Fruit fly (Drosophila melanogaster) whole organism, embryonic: ENCODE results near the gene Obp99d.

Experiments used
- Bdp1 ChIP-seq: fragments of 200-800 bp; sonication (Bioruptor generic); optimal IDR thresholded peaks from 3 replicates; lab custom pipeline; 2016; ENCODE audit warnings: missing biosample characterization, missing genetic modification characterization
- CG10267 ChIP-seq: fragments of 200-800 bp; sonication (Bioruptor generic); optimal IDR thresholded peaks from 2 replicates; lab custom pipeline; 2018; ENCODE audit warnings: missing biosample characterization, mild to moderate bottlenecking, missing genetic modification characterization, moderate library complexity
- CG10959 ChIP-seq: fragments of 200-800 bp; sonication (Bioruptor generic); IDR thresholded peaks from 2 replicates; pipeline ENCODE4 v1.3.6; 2022; ENCODE audit warnings: missing biosample characterization, missing genetic modification characterization
- CG10979 ChIP-seq: fragments of 200-800 bp; sonication (Bioruptor generic); optimal IDR thresholded peaks from 2 replicates; lab custom pipeline; 2018; ENCODE audit warnings: missing biosample characterization, mild to moderate bottlenecking, missing genetic modification characterization, moderate library complexity
- CG11456 ChIP-seq: fragments of 200-800 bp; sonication (Bioruptor generic); IDR thresholded peaks from 3 replicates; pipeline ENCODE4 v1.3.6; 2022; ENCODE audit warnings: missing biosample characterization, missing genetic modification characterization
- CG11504 ChIP-seq: fragments of 200-800 bp; sonication (Bioruptor generic); optimal IDR thresholded peaks from 3 replicates; lab custom pipeline; 2019; ENCODE audit warnings: missing biosample characterization, mild to moderate bottlenecking, missing genetic modification characterization, moderate library complexity
- CG12071 ChIP-seq: fragments of 200-800 bp; sonication (Bioruptor generic); optimal IDR thresholded peaks from 3 replicates; lab custom pipeline; 2018; ENCODE audit warnings: missing biosample characterization, mild to moderate bottlenecking, missing genetic modification characterization
- CG12219 ChIP-seq: fragments of 200-800 bp; sonication (Bioruptor generic); optimal IDR thresholded peaks from 3 replicates; lab custom pipeline; 2018; ENCODE audit warnings: missing biosample characterization, mild to moderate bottlenecking, missing genetic modification characterization
- CG14965 ChIP-seq: fragments of 200-800 bp; sonication (Bioruptor generic); optimal IDR thresholded peaks from 2 replicates; lab custom pipeline; 2016; ENCODE audit warnings: missing biosample characterization, missing genetic modification characterization, borderline replicate concordance
- CG17612 ChIP-seq: fragments of 200-800 bp; sonication (Bioruptor generic); IDR thresholded peaks from 2 replicates; pipeline ENCODE4 v1.3.6; 2022; ENCODE audit warnings: missing biosample characterization, missing genetic modification characterization
- CG17912 ChIP-seq: fragments of 200-800 bp; sonication (Bioruptor generic); optimal IDR thresholded peaks from 2 replicates; lab custom pipeline; 2018; ENCODE audit warnings: missing biosample characterization, mild to moderate bottlenecking, missing genetic modification characterization
- CG18262 ChIP-seq: fragments of 200-800 bp; optimal IDR thresholded peaks from 3 replicates; lab custom pipeline; 2019; ENCODE audit warnings: missing biosample characterization, mild to moderate bottlenecking, missing genetic modification characterization, moderate library complexity
- CG18764 ChIP-seq: fragments of 200-800 bp; sonication (Bioruptor generic); optimal IDR thresholded peaks from 3 replicates; lab custom pipeline; 2016; ENCODE audit warnings: missing biosample characterization, missing genetic modification characterization
- CG32532 ChIP-seq: fragments of 200-800 bp; sonication (Bioruptor generic); IDR thresholded peaks from 2 replicates; pipeline ENCODE4 v1.3.6; 2022; ENCODE audit warnings: missing biosample characterization, missing genetic modification characterization
- CG32772 ChIP-seq: fragments of 200-800 bp; sonication (Bioruptor generic); IDR thresholded peaks from 2 replicates; pipeline ENCODE4 v1.3.6; 2022; ENCODE audit warnings: missing biosample characterization, missing genetic modification characterization
- CG3407 ChIP-seq: fragments of 200-800 bp; sonication (Bioruptor generic); optimal IDR thresholded peaks from 2 replicates; lab custom pipeline; 2018; ENCODE audit warnings: missing biosample characterization, mild to moderate bottlenecking, missing genetic modification characterization
- CG4820 ChIP-seq: fragments of 200-800 bp; sonication (Bioruptor generic); optimal IDR thresholded peaks from 3 replicates; lab custom pipeline; 2016; ENCODE audit warnings: missing biosample characterization, missing genetic modification characterization
- CG5953 ChIP-seq: fragments of 200-800 bp; sonication (Bioruptor generic); IDR thresholded peaks from 2 replicates; pipeline ENCODE4 v1.3.6; 2022; ENCODE audit warnings: missing biosample characterization, missing genetic modification characterization
- CG6254 ChIP-seq: fragments of 200-800 bp; sonication (Bioruptor generic); optimal IDR thresholded peaks from 3 replicates; lab custom pipeline; 2017; ENCODE audit warnings: mild to moderate bottlenecking, missing biosample characterization, missing genetic modification reagents, missing genetic modification characterization
- CG6813 ChIP-seq: fragments of 200-800 bp; sonication (Bioruptor generic); optimal IDR thresholded peaks from 2 replicates; lab custom pipeline; 2017; ENCODE audit warnings: missing biosample characterization, missing genetic modification characterization, mild to moderate bottlenecking, moderate library complexity, missing genetic modification reagents
- CG8089 ChIP-seq: fragments of 200-800 bp; sonication (Bioruptor generic); optimal IDR thresholded peaks from 3 replicates; lab custom pipeline; 2016; ENCODE audit warnings: missing biosample characterization, missing genetic modification characterization
- CG8359 ChIP-seq: fragments of 200-800 bp; sonication (Bioruptor generic); optimal IDR thresholded peaks from 2 replicates; lab custom pipeline; 2017; ENCODE audit warnings: missing biosample characterization, mild to moderate bottlenecking, missing genetic modification characterization, borderline replicate concordance
- CG8478 ChIP-seq: fragments of >200 bp; optimal IDR thresholded peaks from 2 replicates; lab custom pipeline; 2018
- CHES-1-like ChIP-seq: fragments of 200-800 bp; sonication (Bioruptor generic); optimal IDR thresholded peaks from 2 replicates; lab custom pipeline; 2016; ENCODE audit warnings: missing biosample characterization, missing genetic modification characterization
- CTCF ChIP-seq: fragments of 200-800 bp; sonication (Bioruptor generic); optimal IDR thresholded peaks from 2 replicates; lab custom pipeline; 2017; ENCODE audit warnings: missing biosample characterization, mild to moderate bottlenecking, missing genetic modification characterization, moderate library complexity
- Deaf1 ChIP-seq: fragments of 200-800 bp; optimal IDR thresholded peaks from 3 replicates; lab custom pipeline; 2019; ENCODE audit warnings: missing biosample characterization, mild to moderate bottlenecking, missing genetic modification characterization, moderate library complexity
- Kr ChIP-seq: fragments of 200-800 bp; sonication (Bioruptor generic); optimal IDR thresholded peaks from 2 replicates; lab custom pipeline; 2017; ENCODE audit warnings: missing biosample characterization, mild to moderate bottlenecking, missing genetic modification characterization
- Med ChIP-seq: fragments of 200-800 bp; sonication (Bioruptor generic); peaks from one replicate; lab custom pipeline; 2016; ENCODE audit warnings: missing biosample characterization, missing genetic modification characterization, mild to moderate bottlenecking, inconsistent platforms, moderate library complexity
- Nf-YC ChIP-seq: fragments of 200-800 bp; optimal IDR thresholded peaks from 3 replicates; lab custom pipeline; 2019; ENCODE audit warnings: missing biosample characterization, mild to moderate bottlenecking, missing genetic modification characterization, moderate library complexity
- NfI ChIP-seq: fragments of 200-800 bp; sonication (Bioruptor generic); optimal IDR thresholded peaks from 3 replicates; lab custom pipeline; 2018; ENCODE audit warnings: missing biosample characterization, mild to moderate bottlenecking, missing genetic modification characterization, moderate library complexity
- Rfx ChIP-seq: fragments of 200-800 bp; sonication (Bioruptor generic); IDR thresholded peaks from 2 replicates; pipeline ENCODE4 v1.3.6; 2022; ENCODE audit warnings: missing biosample characterization, missing genetic modification characterization
- Sox100B ChIP-seq: fragments of 200-800 bp; sonication (Bioruptor generic); optimal IDR thresholded peaks from 3 replicates; lab custom pipeline; 2018; ENCODE audit warnings: missing biosample characterization, mild to moderate bottlenecking, missing genetic modification characterization
- Xbp1 ChIP-seq: fragments of 200-800 bp; sonication (Bioruptor generic); optimal IDR thresholded peaks from 3 replicates; lab custom pipeline; 2016; ENCODE audit warnings: missing biosample characterization, mild to moderate bottlenecking, missing genetic modification characterization
- YL-1 ChIP-seq: fragments of 200-800 bp; sonication (Bioruptor generic); optimal IDR thresholded peaks from 3 replicates; lab custom pipeline; 2017; ENCODE audit warnings: missing biosample characterization, mild to moderate bottlenecking, missing genetic modification characterization
- bcd ChIP-seq: fragments of 200-800 bp; sonication (Bioruptor generic); optimal IDR thresholded peaks from 2 replicates; lab custom pipeline; 2017; ENCODE audit warnings: missing biosample characterization, mild to moderate bottlenecking, missing genetic modification characterization
- br ChIP-seq: fragments of >200 bp; optimal IDR thresholded peaks from 2 replicates; lab custom pipeline; 2017
- bsh ChIP-seq, 2 experiments: fragments of 200-800 bp; sonication (Bioruptor generic); optimal IDR thresholded peaks; 2 replicates each; lab custom pipeline; 2017 to 2018; ENCODE audit warnings: mild to moderate bottlenecking in 2 of 2, missing biosample characterization in 2 of 2, missing genetic modification characterization in 2 of 2, moderate library complexity in 1 of 2
- cad ChIP-seq: fragments of >200 bp; optimal IDR thresholded peaks from 2 replicates; lab custom pipeline; 2017; ENCODE audit warnings: missing biosample characterization, missing genetic modification characterization
- corto ChIP-seq: fragments of 200-800 bp; sonication (Bioruptor generic); optimal IDR thresholded peaks from 2 replicates; lab custom pipeline; 2016; ENCODE audit warnings: missing biosample characterization, mild to moderate bottlenecking, missing genetic modification characterization, moderate library complexity
- dmrt99B ChIP-seq: fragments of 200-800 bp; sonication (Bioruptor generic); optimal IDR thresholded peaks from 2 replicates; lab custom pipeline; 2018; ENCODE audit warnings: missing biosample characterization, mild to moderate bottlenecking, missing genetic modification characterization, moderate library complexity
- grau ChIP-seq: fragments of 200-800 bp; optimal IDR thresholded peaks from 3 replicates; lab custom pipeline; 2019; ENCODE audit warnings: missing biosample characterization, mild to moderate bottlenecking, missing genetic modification characterization, moderate library complexity
- gsb ChIP-seq: fragments of 200-800 bp; sonication (Bioruptor generic); IDR thresholded peaks from 2 replicates; pipeline ENCODE4 v1.3.6; 2022; ENCODE audit warnings: missing biosample characterization, missing genetic modification characterization
- h ChIP-seq: fragments of >200 bp; optimal IDR thresholded peaks from 2 replicates; lab custom pipeline; 2017
- ind ChIP-seq: fragments of 200-800 bp; sonication (Bioruptor generic); optimal IDR thresholded peaks from 3 replicates; lab custom pipeline; 2016; ENCODE audit warnings: missing biosample characterization, missing genetic modification characterization
- lov ChIP-seq, 2 experiments: fragments of 200-800 bp in 1 of 2; fragments of >200 bp in 1 of 2; sonication (Bioruptor generic) in 1 of 2; IDR thresholded peaks in 1 of 2; optimal IDR thresholded peaks in 1 of 2; 2 replicates in 1 of 2; 3 replicates in 1 of 2; pipeline versions ENCODE4 v1.3.6 to Lab custom; 2017 to 2022; ENCODE audit warnings: missing biosample characterization in 1 of 2, missing genetic modification characterization in 1 of 2
- maf-S ChIP-seq: fragments of 200-800 bp; sonication (Bioruptor generic); optimal IDR thresholded peaks from 2 replicates; lab custom pipeline; 2016; ENCODE audit warnings: missing biosample characterization, missing genetic modification characterization
- sens ChIP-seq: fragments of 200-800 bp; sonication (Bioruptor generic); peaks from one replicate; lab custom pipeline; 2016; ENCODE audit warnings: missing biosample characterization, missing genetic modification characterization
- tgo ChIP-seq: fragments of 200-800 bp; sonication (Bioruptor generic); IDR thresholded peaks from 3 replicates; pipeline ENCODE4 v1.3.6; 2022; ENCODE audit warnings: missing biosample characterization, missing genetic modification characterization
- tio ChIP-seq: fragments of 200-800 bp; sonication (Bioruptor generic); optimal IDR thresholded peaks from 2 replicates; lab custom pipeline; 2017; ENCODE audit warnings: missing biosample characterization, missing genetic modification characterization, inconsistent platforms
- tup ChIP-seq: fragments of 200-800 bp; sonication (Bioruptor generic); optimal IDR thresholded peaks from 2 replicates; lab custom pipeline; 2016; ENCODE audit warnings: missing biosample characterization, mild to moderate bottlenecking, missing genetic modification characterization, moderate library complexity

Gene Obp99d

DNA sequence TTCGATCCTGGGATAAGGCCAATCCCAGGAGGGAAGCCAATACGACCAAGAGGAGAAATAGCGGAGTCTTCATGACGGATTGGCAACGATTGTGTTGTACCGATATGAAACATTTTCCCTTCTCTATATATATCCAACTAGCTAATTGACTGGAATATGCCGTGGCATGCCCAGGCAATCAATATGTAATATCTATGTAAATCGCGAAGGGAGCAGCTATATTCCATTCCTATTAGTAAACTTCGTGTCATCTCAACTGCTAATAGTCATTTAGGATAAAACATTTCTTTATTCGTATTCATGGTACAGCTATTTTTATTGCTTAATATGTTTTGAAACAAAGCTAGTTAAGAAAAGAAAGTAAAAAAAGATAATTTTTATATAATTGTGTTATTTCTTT is 972 bp downstream of the Obp99d start, which contains the start of gene Dup99B:
Dup99B (minus strand) TSS at position 101 of the 400 bp plus-strand sequence.
- TF ChIP-seq CHES-1-like (no peak), CG8089 (GFP tag; lab: Kevin White, UChicago) (no peak), CG10267 (no peak), CG6813 (GFP tag; lab: Kevin White, UChicago) (no peak), CG5953 (GFP tag; lab: Robert Waterston, UW) (no peak), Nf-YC (tag; lab: Kevin White, UChicago) (no peak), br (lab: Kevin White, UChicago) (no peak), tio (no peak), Deaf1 (no peak), CG18764 (no peak), maf-S (no peak)

DNA sequence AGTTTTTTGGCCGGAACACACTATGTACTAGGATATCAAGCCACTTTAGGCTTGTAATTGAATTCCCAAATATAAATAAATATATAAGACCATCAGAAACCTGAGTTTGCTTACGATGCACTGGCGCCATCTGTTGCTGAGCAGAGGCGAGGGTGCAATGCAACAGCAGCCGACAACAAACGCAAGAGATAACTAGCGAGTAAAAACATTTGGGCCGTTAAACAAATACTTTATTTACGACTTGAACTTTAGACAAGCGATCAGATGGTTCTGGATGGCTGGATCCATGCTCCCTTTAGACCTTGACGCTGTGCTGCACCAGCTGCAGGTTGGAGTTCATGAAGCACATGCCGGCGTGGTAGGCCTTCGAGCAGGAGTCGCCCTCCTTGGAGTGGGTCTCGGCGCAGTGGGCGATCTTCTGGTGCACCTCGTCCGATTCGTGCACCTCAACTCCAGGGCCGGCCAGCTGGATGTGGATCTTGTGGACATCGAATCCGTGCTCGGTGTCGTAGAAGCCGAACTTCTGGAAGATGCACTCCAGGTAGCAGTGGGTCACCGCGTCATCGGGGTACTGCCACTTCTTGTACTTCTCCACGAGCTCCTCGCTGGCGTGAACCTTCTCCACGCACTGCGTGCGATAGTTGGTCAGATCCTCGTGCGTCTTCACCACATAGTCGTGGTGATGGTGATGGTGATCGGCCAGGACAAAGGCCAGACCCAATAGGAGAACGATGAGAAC is 1.9 kb downstream of the Obp99d start:
- TF ChIP-seq CG10979, result peak; percentile 71
- peak; percentile 20; the same call in 1 of the 2 replicates for TF ChIP-seq CG32532 (GFP tag; lab: Robert Waterston, UW)
- TF ChIP-seq CG14965 (GFP tag; lab: Kevin White, UChicago), result peak; percentile 78
- TF ChIP-seq CG8359 (GFP tag; lab: Kevin White, UChicago), result peak; percentile 33
- TF ChIP-seq Med, result peak; percentile 48
- peak in 1 of 2 experiments; percentile 1 for TF ChIP-seq bsh (GFP tag; optimal IDR thresholded peaks at IDR 0.05; lab: Kevin White, UChicago)
- TF ChIP-seq CG10959 (GFP tag; lab: Robert Waterston, UW), result peak; percentile 7; the same call in 1 of the 2 replicates
- no peak for TF ChIP-seq CG17912 (GFP tag; lab: Kevin White, UChicago)
- TF ChIP-seq Bdp1, result no peak
- TF ChIP-seq corto (GFP tag; lab: Kevin White, UChicago), result no peak
- TF ChIP-seq CG11504 (tag; lab: Kevin White, UChicago), result peak; percentile 1
- no peak for TF ChIP-seq tgo
- peak; percentile 17 for TF ChIP-seq Xbp1 (GFP tag; lab: Kevin White, UChicago)
- TF ChIP-seq CG17612 (GFP tag; lab: Robert Waterston, UW), result no peak
- TF ChIP-seq tup (GFP tag; lab: Kevin White, UChicago), result no peak
- no peak for TF ChIP-seq grau
- TF ChIP-seq CG6254 (GFP tag; lab: Kevin White, UChicago), result peak; percentile 3
- peak; percentile 9 for TF ChIP-seq CG18262 (tag; lab: Kevin White, UChicago)
- no peak for TF ChIP-seq CG32772 (GFP tag; lab: Robert Waterston, UW)
- TF ChIP-seq CG12071, result no peak
- peak; percentile 70 for TF ChIP-seq h (lab: Kevin White, UChicago)
- TF ChIP-seq CG12219, result peak; percentile 15
- TF ChIP-seq CTCF (GFP tag; lab: Kevin White, UChicago), result peak; percentile 89
- TF ChIP-seq Sox100B (GFP tag; lab: Kevin White, UChicago), result peak; percentile 15
- TF ChIP-seq CG11456, result 0 out of 3 replicates have a peak, but pooled peaks have one; percentile 23
- TF ChIP-seq Kr (GFP tag; lab: Kevin White, UChicago), result no peak
- no peak for TF ChIP-seq YL-1 (GFP tag; lab: Kevin White, UChicago)
- no peak for TF ChIP-seq cad (GFP tag; lab: Kevin White, UChicago)
- TF ChIP-seq bcd (GFP tag; lab: Kevin White, UChicago), result no peak
- no peak for TF ChIP-seq CG3407 (GFP tag; lab: Kevin White, UChicago)
- peak; percentile 28 for TF ChIP-seq NfI
- TF ChIP-seq lov (optimal IDR thresholded peaks at IDR 0.05; lab: Kevin White, UChicago), result no peak
- TF ChIP-seq lov (GFP tag; IDR thresholded peaks at IDR 0.05; lab: Robert Waterston, UW), result 0 out of 3 replicates have a peak, but pooled peaks have one; percentile 14
- TF ChIP-seq sens (GFP tag; lab: Kevin White, UChicago), result peak; percentile 46
- TF ChIP-seq CG4820 (GFP tag; lab: Kevin White, UChicago), result no peak
- TF ChIP-seq Rfx (GFP tag; lab: Robert Waterston, UW), result 0 out of 2 replicates have a peak, but pooled peaks have one; percentile 13
- no peak for TF ChIP-seq ind (GFP tag; lab: Kevin White, UChicago)
- TF ChIP-seq dmrt99B (tag; lab: Kevin White, UChicago), result peak; percentile 7
- 0 out of 2 replicates have a peak, but pooled peaks have one; percentile 20 for TF ChIP-seq gsb (GFP tag; lab: Robert Waterston, UW)
- TF ChIP-seq CG8478 (lab: Kevin White, UChicago), result peak; percentile 34
